Worm (Caenorhabditis elegans): ENCODE results near the gene col-102.

Gene col-102

ce11 chrIV:633565-633964, 29.3 kb downstream of the col-102 start:
- TF ChIP-seq hmg-1.2 (GFP tag; IDR thresholded peaks at IDR 0.05) (peak; percentile 75), cebp-1 (GFP tag; IDR thresholded peaks at IDR 0.05) (no peak), cebp-1 (tag; optimal IDR thresholded peaks at IDR 0.05) (no peak), F37B4.10 (GFP tag; IDR thresholded peaks at IDR 0.05) (no peak), sdz-38 (tag; optimal IDR thresholded peaks at IDR 0.05) (no peak), lin-40 (tag; optimal IDR thresholded peaks at IDR 0.05) (peak; percentile 9), somi-1 (GFP tag; optimal IDR thresholded peaks at IDR 0.05) (no peak), rcor-1 (GFP tag; IDR thresholded peaks at IDR 0.05) (no peak), ztf-22 (GFP tag; optimal IDR thresholded peaks at IDR 0.05) (no peak), pha-4 (tag; optimal IDR thresholded peaks at IDR 0.05) (no peak), aptf-2 (GFP tag; conservative IDR thresholded peaks at IDR 0.05) (no peak), egl-18 (GFP tag; IDR thresholded peaks at IDR 0.05) (no peak), F57A8.1 (GFP tag; optimal IDR thresholded peaks at IDR 0.05) (no peak)

ce11 chrIV:639167-639566, 34.9 kb downstream of the col-102 start:
- TF ChIP-seq Y56A3A.18 (GFP tag; IDR thresholded peaks at IDR 0.05) = no peak
- TF ChIP-seq aptf-3 (GFP tag; IDR thresholded peaks at IDR 0.05) = no peak
- TF ChIP-seq hlh-26 (GFP tag; conservative IDR thresholded peaks at IDR 0.05) = no peak
- no peak for TF ChIP-seq Y95B8A.8 (GFP tag; IDR thresholded peaks at IDR 0.05)
- no peak for TF ChIP-seq snpc-1.3 (tag; optimal IDR thresholded peaks at IDR 0.05; ENCODE audit: insufficient read depth)
- TF ChIP-seq ztf-28 (GFP tag; IDR thresholded peaks at IDR 0.05) = no peak
- TF ChIP-seq D2030.7 (GFP tag; IDR thresholded peaks at IDR 0.05) = no peak
- TF ChIP-seq Y53F4B.3 (GFP tag; IDR thresholded peaks at IDR 0.05) = no peak
- TF ChIP-seq nhr-120 (GFP tag; IDR thresholded peaks at IDR 0.05) = no peak
- TF ChIP-seq ekl-4 (GFP tag; IDR thresholded peaks at IDR 0.05) = no peak

- TF ChIP-seq attf-3 (GFP tag; conservative IDR thresholded peaks at IDR 0.05) (no peak), nhr-90 (tag; optimal IDR thresholded peaks at IDR 0.05) (no peak), F57C9.4 (tag; optimal IDR thresholded peaks at IDR 0.05) (no peak), mes-4 (tag; optimal IDR thresholded peaks at IDR 0.05) (no peak), Y95B8A.8 (GFP tag; IDR thresholded peaks at IDR 0.05) (no peak), T26A5.8 (tag; optimal IDR thresholded peaks at IDR 0.05) (no peak), zfh-2 (GFP tag; conservative IDR thresholded peaks at IDR 0.05) (no peak), hmg-20 (GFP tag; IDR thresholded peaks at IDR 0.05) (no peak), lin-35 (GFP tag; optimal IDR thresholded peaks at IDR 0.05) (no peak), F23B12.7 (tag; optimal IDR thresholded peaks at IDR 0.05; ENCODE audit: insufficient read depth) (no peak), Y53F4B.3 (GFP tag; IDR thresholded peaks at IDR 0.05) (no peak)
These were observed 39.2 kb downstream of the col-102 start for ce11 chrIV:643481-643880.

ce11 chrIV:648362-648761, 44.1 kb downstream of the col-102 start:
- no peak for TF ChIP-seq lin-54 (GFP tag; optimal IDR thresholded peaks at IDR 0.05)
- no peak for TF ChIP-seq unc-62 (GFP tag; optimal IDR thresholded peaks at IDR 0.05)
- TF ChIP-seq hrde-1 (tag; optimal IDR thresholded peaks at IDR 0.05; ENCODE audit: borderline replicate concordance) = no peak
- no peak for TF ChIP-seq T07F8.4 (tag; optimal IDR thresholded peaks at IDR 0.05)
- no peak for TF ChIP-seq zim-3 (tag; optimal IDR thresholded peaks at IDR 0.05)
- TF ChIP-seq madf-6 (GFP tag; IDR thresholded peaks at IDR 0.05) = no peak
- TF ChIP-seq xnd-1 (tag; optimal IDR thresholded peaks at IDR 0.05) = no peak
- TF ChIP-seq lin-40 (tag; optimal IDR thresholded peaks at IDR 0.05) = no peak
- no peak for TF ChIP-seq Y53F4B.3 (GFP tag; IDR thresholded peaks at IDR 0.05)
- no peak for TF ChIP-seq lsy-27 (tag; optimal IDR thresholded peaks at IDR 0.05; ENCODE audit: borderline replicate concordance, insufficient read depth)
- TF ChIP-seq rec-8 (tag; optimal IDR thresholded peaks at IDR 0.05) = no peak
- no peak for TF ChIP-seq madf-10 (tag; optimal IDR thresholded peaks at IDR 0.05)
- TF ChIP-seq fkh-3 (tag; optimal IDR thresholded peaks at IDR 0.05) = no peak
- TF ChIP-seq dpff-1 (tag; optimal IDR thresholded peaks at IDR 0.05) = no peak
- no peak for TF ChIP-seq ets-4 (GFP tag; optimal IDR thresholded peaks at IDR 0.05)
- TF ChIP-seq cebp-1 (GFP tag; IDR thresholded peaks at IDR 0.05) = no peak
- no peak for TF ChIP-seq cebp-1 (tag; optimal IDR thresholded peaks at IDR 0.05)
- TF ChIP-seq tlf-1 (GFP tag; optimal IDR thresholded peaks at IDR 0.05) = no peak
